Fruit fly (Drosophila melanogaster): ENCODE measurements around the gene Rpn12R.

DNA sequence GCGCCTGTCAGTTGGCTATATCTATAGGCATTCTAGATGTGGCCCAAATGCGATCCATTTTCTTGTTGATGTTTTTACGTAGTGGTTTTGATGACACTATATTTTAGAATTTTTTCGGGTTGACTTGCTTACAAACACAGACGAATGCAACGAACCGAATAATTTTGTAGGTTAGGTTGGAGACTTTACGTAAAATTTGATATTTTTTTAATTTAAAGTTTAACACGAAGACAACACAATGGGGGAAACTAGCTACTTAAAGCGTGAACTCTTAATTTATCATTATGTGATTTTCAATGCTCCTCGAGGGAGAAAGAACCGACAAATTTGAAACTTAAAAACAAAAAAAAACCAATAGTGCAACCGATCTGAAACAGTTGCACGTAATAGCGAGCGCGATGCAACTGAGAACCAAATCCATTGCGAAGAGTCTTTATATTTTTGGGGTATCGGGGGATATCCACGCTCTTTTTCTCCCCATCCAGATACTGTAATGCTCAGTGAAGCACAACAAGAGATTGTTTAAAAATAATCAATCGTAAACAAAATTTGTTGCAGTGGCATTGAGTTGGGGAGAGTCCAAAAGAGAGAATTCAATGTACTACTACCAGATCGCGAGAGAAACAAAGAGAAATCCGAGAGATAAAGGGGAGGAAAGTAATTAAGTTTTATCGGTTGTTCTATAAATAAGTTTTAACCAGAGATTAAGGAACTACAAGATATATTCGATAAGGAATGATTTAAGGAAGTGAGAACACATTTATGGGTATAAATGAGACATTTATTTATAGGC lies 47.7 kb upstream of the Rpn12R start:
- TF ChIP-seq CG8478 (optimal IDR thresholded peaks at IDR 0.05) (no peak), psq (optimal IDR thresholded peaks at IDR 0.05) (no peak), Dll (optimal IDR thresholded peaks at IDR 0.05) (no peak), pan (optimal IDR thresholded peaks at IDR 0.05) (no peak), EcR (GFP tag; optimal IDR thresholded peaks at IDR 0.05) (no peak), usp (GFP tag; optimal IDR thresholded peaks at IDR 0.05) (no peak)

Data from whole organism.